Worm (Caenorhabditis elegans) whole organism, L2 larva: ENCODE results near the gene C17H12.2.

Experiments used
- C34F6.9 ChIP-seq: fragments of 150-350 bp; optimal IDR thresholded peaks from 2 replicates; lab custom pipeline; 2014; ENCODE audit warnings: missing biosample characterization, missing genetic modification characterization
- F13H6.1 ChIP-seq: sonication (generic microtip); optimal IDR thresholded peaks from 2 replicates; lab custom pipeline; 2016; ENCODE audit warnings: missing genetic modification characterization, missing compliant biosample characterization
- Y55F3AM.14 ChIP-seq: fragments of 200-800 bp; sonication (Bioruptor generic); optimal IDR thresholded peaks from 2 replicates; lab custom pipeline; 2018; ENCODE audit warnings: mild to moderate bottlenecking, missing genetic modification characterization, missing compliant biosample characterization
- aly-2 ChIP-seq: fragments of 150-350 bp; optimal IDR thresholded peaks from 2 replicates; lab custom pipeline; 2014; ENCODE audit warnings: missing biosample characterization, missing genetic modification characterization
- blmp-1 ChIP-seq: sonication (generic microtip); optimal IDR thresholded peaks from 2 replicates; lab custom pipeline; 2017; ENCODE audit warnings: missing genetic modification characterization, mild to moderate bottlenecking, missing compliant biosample characterization, antibody characterized with exemption, moderate library complexity; ENCODE audit not compliant: insufficient read depth
- ceh-16 ChIP-seq: fragments of 150-350 bp; optimal IDR thresholded peaks from 2 replicates; lab custom pipeline; 2014; ENCODE audit warnings: missing biosample characterization, missing genetic modification characterization
- ceh-82 ChIP-seq: fragments of 150-350 bp; optimal IDR thresholded peaks from 2 replicates; lab custom pipeline; 2014; ENCODE audit warnings: missing biosample characterization, missing genetic modification characterization
- crh-2 ChIP-seq: sonication (generic microtip); optimal IDR thresholded peaks from 2 replicates; lab custom pipeline; 2017; ENCODE audit warnings: missing biosample characterization, missing genetic modification characterization
- egl-27 ChIP-seq: sonication (generic microtip); optimal IDR thresholded peaks from 3 replicates; lab custom pipeline; 2017; ENCODE audit warnings: missing biosample characterization, missing genetic modification reagents, missing genetic modification characterization
- elt-1 ChIP-seq: fragments of 150-350 bp; optimal IDR thresholded peaks from 2 replicates; lab custom pipeline; 2014; ENCODE audit warnings: missing biosample characterization, missing genetic modification characterization
- elt-3 ChIP-seq: sonication (generic microtip); optimal IDR thresholded peaks from 2 replicates; lab custom pipeline; 2017; ENCODE audit warnings: missing biosample characterization, missing genetic modification characterization
- fos-1 ChIP-seq: fragments of 150-350 bp; optimal IDR thresholded peaks from 2 replicates; lab custom pipeline; 2014; ENCODE audit warnings: missing biosample characterization, missing genetic modification characterization
- gmeb-1 ChIP-seq: fragments of 150-350 bp; optimal IDR thresholded peaks from 2 replicates; lab custom pipeline; 2014; ENCODE audit warnings: missing biosample characterization, missing genetic modification characterization
- lin-11 ChIP-seq: fragments of 150-350 bp; sonication (generic microtip); optimal IDR thresholded peaks from 2 replicates; lab custom pipeline; 2014; ENCODE audit warnings: missing biosample characterization, missing genetic modification characterization, inconsistent platforms, mixed read lengths
- lin-13 ChIP-seq: fragments of 150-350 bp; optimal IDR thresholded peaks from 2 replicates; lab custom pipeline; 2014; ENCODE audit warnings: missing biosample characterization, missing genetic modification reagents, missing genetic modification characterization
- lin-39 ChIP-seq: fragments of 150-350 bp; optimal IDR thresholded peaks from 2 replicates; lab custom pipeline; 2014; ENCODE audit warnings: missing biosample characterization, missing genetic modification reagents, missing genetic modification characterization
- lsy-2 ChIP-seq, 2 experiments: fragments of 150-350 bp in 1 of 2; sonication (generic microtip) in 1 of 2; optimal IDR thresholded peaks; 2 replicates each; lab custom pipeline; 2014 to 2017; ENCODE audit warnings: missing biosample characterization in 2 of 2, missing genetic modification characterization in 2 of 2
- mab-5 ChIP-seq: fragments of 150-350 bp; optimal IDR thresholded peaks from 2 replicates; lab custom pipeline; 2014; ENCODE audit warnings: missing biosample characterization, missing genetic modification characterization
- mbf-1 ChIP-seq: sonication (generic microtip); optimal IDR thresholded peaks from 2 replicates; lab custom pipeline; 2017; ENCODE audit warnings: missing biosample characterization, missing genetic modification characterization
- mdl-1 ChIP-seq, 2 experiments: fragments of 150-350 bp in 1 of 2; sonication (generic microtip) in 1 of 2; optimal IDR thresholded peaks; 2 replicates each; lab custom pipeline; 2017; ENCODE audit warnings: missing biosample characterization in 2 of 2, missing genetic modification characterization in 2 of 2
- nhr-11 ChIP-seq: fragments of 150-350 bp; optimal IDR thresholded peaks from 2 replicates; lab custom pipeline; 2014; ENCODE audit warnings: missing biosample characterization, missing genetic modification characterization
- nhr-129 ChIP-seq: fragments of 150-350 bp; optimal IDR thresholded peaks from 2 replicates; lab custom pipeline; 2014; ENCODE audit warnings: missing biosample characterization, missing genetic modification characterization
- nhr-23 ChIP-seq: fragments of 150-350 bp; optimal IDR thresholded peaks from 2 replicates; lab custom pipeline; 2014; ENCODE audit warnings: missing biosample characterization, missing genetic modification reagents, missing genetic modification characterization
- nhr-237 ChIP-seq: fragments of 150-350 bp; optimal IDR thresholded peaks from 2 replicates; lab custom pipeline; 2014; ENCODE audit warnings: missing biosample characterization, missing genetic modification characterization
- nhr-25 ChIP-seq: fragments of 150-350 bp; sonication (generic microtip); optimal IDR thresholded peaks from 3 replicates; lab custom pipeline; 2014; ENCODE audit warnings: missing biosample characterization, missing genetic modification characterization
- nhr-6 ChIP-seq: fragments of 150-350 bp; optimal IDR thresholded peaks from 2 replicates; lab custom pipeline; 2014; ENCODE audit warnings: missing biosample characterization, missing genetic modification characterization
- skn-1 ChIP-seq: sonication (generic microtip); optimal IDR thresholded peaks from 2 replicates; lab custom pipeline; 2017; ENCODE audit warnings: missing biosample characterization, missing genetic modification characterization
- sma-3 ChIP-seq: sonication (generic microtip); optimal IDR thresholded peaks from 2 replicates; lab custom pipeline; 2016; ENCODE audit warnings: missing genetic modification reagents, missing genetic modification characterization, missing compliant biosample characterization
- sma-9 ChIP-seq, 2 experiments: fragments of 150-350 bp in 1 of 2; sonication (generic microtip) in 1 of 2; optimal IDR thresholded peaks; 2 replicates each; lab custom pipeline; 2014 to 2016; ENCODE audit warnings: missing genetic modification characterization in 2 of 2, mild to moderate bottlenecking in 1 of 2, missing biosample characterization in 1 of 2, missing compliant biosample characterization in 1 of 2, missing genetic modification reagents in 1 of 2, moderate library complexity in 1 of 2
- snpc-4 ChIP-seq: fragments of 150-350 bp; optimal IDR thresholded peaks from 2 replicates; lab custom pipeline; 2014; ENCODE audit warnings: missing biosample characterization, missing genetic modification characterization
- unc-55 ChIP-seq: fragments of 150-350 bp; sonication (generic microtip); optimal IDR thresholded peaks from 3 replicates; lab custom pipeline; 2014; ENCODE audit warnings: missing biosample characterization, missing genetic modification reagents, missing genetic modification characterization
- unc-62 ChIP-seq: fragments of 150-350 bp; optimal IDR thresholded peaks from 2 replicates; lab custom pipeline; 2014; ENCODE audit warnings: missing biosample characterization, missing genetic modification reagents, missing genetic modification characterization
- zag-1 ChIP-seq: fragments of 150-350 bp; optimal IDR thresholded peaks from 2 replicates; lab custom pipeline; 2014; ENCODE audit warnings: missing biosample characterization, missing genetic modification characterization
- ztf-1 ChIP-seq: fragments of 200-800 bp; sonication (Bioruptor generic); conservative IDR thresholded peaks from 2 replicates; pipeline ENCODE4 v1.3.6; 2022; ENCODE audit warnings: missing genetic modification characterization, missing compliant biosample characterization
- ztf-11 ChIP-seq: sonication (generic microtip); optimal IDR thresholded peaks from 2 replicates; lab custom pipeline; 2017; ENCODE audit warnings: missing biosample characterization, missing genetic modification characterization
- ztf-4 ChIP-seq: fragments of 150-350 bp; optimal IDR thresholded peaks from 2 replicates; lab custom pipeline; 2014; ENCODE audit warnings: missing biosample characterization, missing genetic modification characterization

C17H12.2 gene

ce11 chrIV:6771556-6771955 lies 18.7 kb downstream of the C17H12.2 start:
- no peak for TF ChIP-seq lin-11 (tag; lab: Kevin White, UChicago)
- TF ChIP-seq elt-3 (tag; lab: Kevin White, UChicago), result no peak
- no peak for TF ChIP-seq snpc-4 (tag; lab: Kevin White, UChicago)
- no peak for TF ChIP-seq nhr-23 (tag; lab: Kevin White, UChicago)
- TF ChIP-seq mdl-1 (tag; optimal IDR thresholded peaks at IDR 0.05; lab: Kevin White, UChicago), result no peak
- no peak for TF ChIP-seq unc-62
- no peak for TF ChIP-seq sma-3
- no peak for TF ChIP-seq ceh-82 (tag; lab: Kevin White, UChicago)
- TF ChIP-seq Y55F3AM.14 (GFP tag; lab: Kevin White, UChicago), result no peak
- no peak for TF ChIP-seq ztf-1
- no peak for TF ChIP-seq ztf-4
- TF ChIP-seq mab-5 (tag; lab: Kevin White, UChicago), result no peak
- no peak for TF ChIP-seq ceh-16 (tag; lab: Kevin White, UChicago)
- TF ChIP-seq nhr-11 (tag; lab: Kevin White, UChicago), result no peak
- no peak for TF ChIP-seq nhr-237 (tag; lab: Kevin White, UChicago)
- no peak for TF ChIP-seq egl-27 (tag; lab: Kevin White, UChicago)
- no peak for TF ChIP-seq mbf-1
- TF ChIP-seq F13H6.1, result no peak
- no peak for TF ChIP-seq lin-13 (GFP tag; lab: Kevin White, UChicago)
- TF ChIP-seq fos-1 (tag; lab: Kevin White, UChicago), result no peak

ce11 chrIV:6770407-6770883 lies 19.8 kb downstream of the C17H12.2 start, which contains the start of gene anat-1:
TSS of gene anat-1 (plus strand) at chrIV:6770833.
- TF ChIP-seq fos-1 (tag; lab: Kevin White, UChicago), result peak; percentile 24
- TF ChIP-seq aly-2 (tag; lab: Kevin White, UChicago), result no peak
- TF ChIP-seq nhr-23 (tag; lab: Kevin White, UChicago), result no peak
- no peak for TF ChIP-seq elt-1 (tag; lab: Kevin White, UChicago)
- no peak for TF ChIP-seq ztf-11 (tag; lab: Kevin White, UChicago)
- no peak for TF ChIP-seq ceh-16 (tag; lab: Kevin White, UChicago)
- no peak for TF ChIP-seq mab-5 (tag; lab: Kevin White, UChicago)
- TF ChIP-seq skn-1 (tag; lab: Kevin White, UChicago), result no peak

ce11 chrIV:6767240-6767639 lies 23.0 kb downstream of the C17H12.2 start:
- TF ChIP-seq nhr-6 (tag; lab: Kevin White, UChicago) (peak; percentile 73), zag-1 (tag; lab: Kevin White, UChicago) (peak; percentile 63), sma-9 (GFP tag; optimal IDR thresholded peaks at IDR 0.05; lab: Kevin White, UChicago) (peak; percentile 58), sma-9 (tag; optimal IDR thresholded peaks at IDR 0.05; lab: Kevin White, UChicago) (no peak), blmp-1 (tag; lab: Kevin White, UChicago) (peak; percentile 83), nhr-129 (peak; percentile 78), mab-5 (tag; lab: Kevin White, UChicago) (no peak), ztf-11 (tag; lab: Kevin White, UChicago) (no peak), gmeb-1 (tag; lab: Kevin White, UChicago) (no peak), unc-55 (peak; percentile 87), F13H6.1 (peak; percentile 51), mdl-1 (tag; optimal IDR thresholded peaks at IDR 0.05; lab: Kevin White, UChicago) (peak in 1 of 2 experiments; percentile 44), lsy-2 (tag; optimal IDR thresholded peaks at IDR 0.05; lab: Kevin White, UChicago) (peak in 1 of 2 experiments; percentile 83), crh-2 (tag; lab: Kevin White, UChicago) (peak; percentile 83), lin-11 (tag; lab: Kevin White, UChicago) (no peak), elt-3 (tag; lab: Kevin White, UChicago) (no peak), C34F6.9 (tag; lab: Kevin White, UChicago) (peak; percentile 94), fos-1 (tag; lab: Kevin White, UChicago) (peak; percentile 67), lin-13 (GFP tag; lab: Kevin White, UChicago) (peak; percentile 22)
- TF ChIP-seq, all 48 proteins: peak for 13

ce11 chrIV:6762416-6762815 lies 27.9 kb downstream of the C17H12.2 start, which contains the start of gene spd-3:
TSS of gene spd-3 (plus strand) at chrIV:6762716.
- TF ChIP-seq lin-11 (tag; lab: Kevin White, UChicago) (no peak), mbf-1 (no peak), nhr-237 (tag; lab: Kevin White, UChicago) (no peak), fos-1 (tag; lab: Kevin White, UChicago) (no peak), crh-2 (tag; lab: Kevin White, UChicago) (no peak), nhr-25 (tag; lab: Kevin White, UChicago) (no peak), lin-39 (no peak), F13H6.1 (no peak), snpc-4 (tag; lab: Kevin White, UChicago) (no peak), unc-55 (no peak), ceh-16 (tag; lab: Kevin White, UChicago) (no peak), gmeb-1 (tag; lab: Kevin White, UChicago) (no peak), mdl-1 (tag; optimal IDR thresholded peaks at IDR 0.05; lab: Kevin White, UChicago) (no peak)
